Worm (Caenorhabditis elegans): ENCODE results near the gene polq-1.

DNA sequence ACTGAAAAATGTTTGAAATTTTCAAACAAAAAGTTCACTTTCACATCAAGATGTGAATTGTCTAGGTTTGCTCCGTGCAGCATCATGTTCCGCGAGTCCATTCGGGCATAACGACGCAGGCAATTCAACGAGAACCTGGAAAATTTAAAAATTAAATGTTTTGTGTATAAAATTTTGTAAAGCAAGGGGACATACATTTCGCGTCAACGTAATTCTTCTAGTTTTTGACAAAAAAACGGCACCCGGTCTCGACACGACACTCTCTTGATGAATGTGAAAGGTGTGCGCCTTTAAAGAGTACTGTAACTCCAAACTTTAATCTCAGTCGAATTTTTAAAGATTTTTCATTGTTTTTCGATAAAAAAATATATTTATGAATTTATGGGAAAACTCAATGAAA lies 31.1 kb upstream of the polq-1 start, which contains the start of gene R12B2.6:
- TF ChIP-seq R02D3.7 (tag; optimal IDR thresholded peaks at IDR 0.05) (no peak), nhr-6 (tag; optimal IDR thresholded peaks at IDR 0.05) (no peak), nhr-11 (tag; optimal IDR thresholded peaks at IDR 0.05) (no peak), C34F6.9 (tag; optimal IDR thresholded peaks at IDR 0.05) (no peak), lin-39 (tag; optimal IDR thresholded peaks at IDR 0.05) (no peak), F13H6.1 (tag; optimal IDR thresholded peaks at IDR 0.05) (no peak), ztf-4 (tag; optimal IDR thresholded peaks at IDR 0.05) (no peak), ama-1 (optimal IDR thresholded peaks at IDR 0.05) (no peak), elt-3 (tag; optimal IDR thresholded peaks at IDR 0.05) (no peak), snpc-4 (tag; optimal IDR thresholded peaks at IDR 0.05) (no peak)
